Worm (Caenorhabditis elegans): Measurements from ENCODE around the gene sfxn-1.4.
A peak's percentile ranks its signal among the peaks of the same experiment; 100 is the strongest.

Gene sfxn-1.4

DNA sequence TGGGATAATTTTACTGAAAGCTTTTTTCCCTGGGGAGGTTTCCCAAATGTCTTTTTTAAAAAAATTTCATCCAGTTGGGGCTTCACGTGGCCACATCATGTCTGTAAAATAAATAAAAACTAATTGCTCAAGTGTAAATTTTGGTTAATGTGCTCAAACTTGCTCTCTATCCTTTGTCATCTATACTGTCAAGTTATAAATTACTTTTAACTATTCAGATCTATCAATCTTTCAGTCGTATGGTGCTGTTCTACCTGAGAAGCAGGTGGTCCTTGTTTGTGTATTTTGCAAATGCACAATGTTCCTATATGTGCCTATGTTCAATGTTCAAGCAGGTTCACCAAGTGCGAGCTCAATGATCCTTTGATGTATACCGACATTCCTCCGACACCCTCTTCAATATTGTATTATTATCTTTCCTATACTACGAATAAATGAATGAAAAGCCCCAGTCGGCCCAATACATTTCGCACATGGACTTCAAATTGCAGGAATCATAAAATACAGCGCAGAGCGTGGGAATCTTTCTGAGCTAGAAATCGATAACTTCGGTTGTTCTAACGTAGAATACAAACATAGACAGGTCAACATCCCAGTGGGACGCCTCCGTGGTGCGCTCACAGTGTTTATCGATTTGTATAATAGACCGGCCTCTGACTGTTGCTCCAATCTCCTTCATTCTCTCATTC lies at the start of gene sfxn-1.4, which contains the start of gene C47D12.4:
Gene sfxn-1.4 (minus strand): TSS at position 101 of the 689 bp plus-strand sequence.
Gene C47D12.4 (plus strand): TSS at position 639 of the 689 bp plus-strand sequence.
- TF ChIP-seq nhr-84 (tag; optimal IDR thresholded peaks at IDR 0.05) (no peak), ceh-63 (GFP tag; optimal IDR thresholded peaks at IDR 0.05) (no peak), unc-86 (tag; optimal IDR thresholded peaks at IDR 0.05) (no peak), nhr-12 (tag; optimal IDR thresholded peaks at IDR 0.05) (no peak), sup-37 (GFP tag; optimal IDR thresholded peaks at IDR 0.05) (no peak), irx-1 (tag; optimal IDR thresholded peaks at IDR 0.05) (no peak), lin-13 (GFP tag; optimal IDR thresholded peaks at IDR 0.05) (no peak), egl-27 (tag; optimal IDR thresholded peaks at IDR 0.05) (no peak), nhr-85 (tag) (no peak), zip-4 (GFP tag; optimal IDR thresholded peaks at IDR 0.05) (no peak), nhr-28 (tag; optimal IDR thresholded peaks at IDR 0.05) (no peak)

DNA sequence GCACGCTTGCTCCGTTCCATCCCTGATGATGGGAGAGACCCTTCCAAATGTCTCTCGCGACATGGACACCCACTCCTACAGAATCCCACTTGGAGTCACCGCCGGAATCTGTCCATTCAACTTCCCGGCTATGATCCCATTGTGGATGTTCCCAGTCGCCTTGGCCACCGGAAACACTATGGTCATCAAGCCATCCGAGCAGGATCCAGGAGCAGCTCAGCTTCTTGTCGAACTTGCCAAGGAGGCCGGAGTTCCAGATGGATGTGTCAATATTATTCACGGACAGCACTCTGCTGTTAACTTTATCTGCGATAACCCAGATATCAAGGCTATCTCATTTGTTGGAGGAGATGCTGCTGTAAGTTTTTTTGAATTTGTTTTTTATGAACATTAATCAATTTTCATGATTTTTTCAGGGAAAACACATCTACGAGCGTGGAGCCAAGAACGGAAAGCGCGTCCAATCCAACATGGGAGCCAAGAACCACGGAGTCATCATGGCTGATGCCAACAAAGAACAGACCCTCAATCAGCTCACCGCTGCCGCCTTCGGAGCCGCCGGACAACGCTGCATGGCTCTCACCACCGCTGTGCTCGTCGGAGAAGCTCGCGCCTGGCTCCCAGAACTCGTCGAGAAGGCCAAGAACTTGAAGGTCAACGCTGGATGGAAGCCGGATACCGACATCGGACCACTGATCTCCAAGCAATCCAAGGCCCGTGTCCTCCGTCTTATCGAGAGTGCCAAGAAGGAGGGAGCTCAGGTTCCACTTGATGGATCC lies 48.9 kb upstream of the sfxn-1.4 start:
- no peak for TF ChIP-seq ceh-82 (tag; optimal IDR thresholded peaks at IDR 0.05)
- TF ChIP-seq ama-1 (optimal IDR thresholded peaks at IDR 0.05): no peak
- no peak for TF ChIP-seq lin-15B (tag; optimal IDR thresholded peaks at IDR 0.05)
- no peak for TF ChIP-seq sptf-1 (tag; optimal IDR thresholded peaks at IDR 0.05)

DNA sequence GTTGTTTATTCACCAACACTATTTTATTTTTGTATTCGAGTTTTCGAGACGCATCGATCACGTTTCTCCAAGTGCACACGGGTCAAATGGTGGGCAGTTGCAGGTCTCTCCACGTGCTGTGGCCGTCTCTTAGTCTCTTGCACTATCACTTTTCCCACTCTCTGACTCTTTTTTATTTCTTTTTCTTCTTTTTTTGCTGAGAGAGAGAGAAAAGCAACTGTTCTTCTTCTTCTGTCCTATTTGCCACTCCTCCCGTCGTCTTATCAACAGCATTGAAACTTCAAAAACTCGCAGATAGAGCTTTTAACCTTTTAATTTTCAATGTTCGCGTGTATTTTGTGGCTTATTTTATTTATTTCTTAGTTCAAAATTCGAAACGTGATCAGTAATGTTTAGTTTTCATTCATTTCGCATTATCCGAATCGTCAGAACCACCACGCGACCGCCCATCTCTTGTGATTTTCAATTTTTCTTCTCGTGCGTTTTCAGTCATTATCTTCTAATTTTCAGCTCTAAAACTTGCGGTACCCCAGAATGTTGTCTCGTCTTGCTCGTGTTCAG lies 47.6 kb upstream of the sfxn-1.4 start, which contains the start of gene alh-8:
Gene alh-8 (plus strand): TSS at position 511 of the 561 bp plus-strand sequence.
- TF ChIP-seq C04F5.9 (tag; optimal IDR thresholded peaks at IDR 0.05) (no peak), tbx-2 (tag; optimal IDR thresholded peaks at IDR 0.05) (peak; percentile 47), mab-9 (GFP tag; IDR thresholded peaks at IDR 0.05) (no peak), isw-1 (GFP tag; IDR thresholded peaks at IDR 0.05) (no peak), ceh-88 (GFP tag; IDR thresholded peaks at IDR 0.05) (no peak), ets-5 (GFP tag; IDR thresholded peaks at IDR 0.05) (no peak), hlh-17 (GFP tag; optimal IDR thresholded peaks at IDR 0.05; ENCODE audit: borderline replicate concordance) (no peak), mdl-1 (tag; optimal IDR thresholded peaks at IDR 0.05) (peak in 1 of 2 experiments; percentile 94), C16A3.4 (tag; optimal IDR thresholded peaks at IDR 0.05) (peak; percentile 46), xbp-1 (tag; optimal IDR thresholded peaks at IDR 0.05) (peak; percentile 29), nhr-77 (tag; optimal IDR thresholded peaks at IDR 0.05) (no peak), ama-1 (optimal IDR thresholded peaks at IDR 0.05) (no peak), nhr-71 (tag; optimal IDR thresholded peaks at IDR 0.05) (peak; percentile 86), ceh-63 (GFP tag; optimal IDR thresholded peaks at IDR 0.05) (no peak), alr-1 (tag; optimal IDR thresholded peaks at IDR 0.05; ENCODE audit: borderline replicate concordance) (no peak), elt-3 (tag; optimal IDR thresholded peaks at IDR 0.05) (peak in 2 of 6 experiments; percentile 1 to 15), pqm-1 (tag; optimal IDR thresholded peaks at IDR 0.05) (no peak), ceh-82 (tag; optimal IDR thresholded peaks at IDR 0.05) (no peak), lin-15B (tag; optimal IDR thresholded peaks at IDR 0.05) (no peak), fkh-4 (tag; optimal IDR thresholded peaks at IDR 0.05; ENCODE audit: borderline replicate concordance) (no peak), nhr-85 (tag) (peak; percentile 64), efl-1 (optimal IDR thresholded peaks at IDR 0.05) (peak; percentile 15 to 30), efl-1 (GFP tag; optimal IDR thresholded peaks at IDR 0.05 in 1 of 2) (no peak), ztf-11 (tag; optimal IDR thresholded peaks at IDR 0.05) (no peak), fkh-10 (GFP tag; optimal IDR thresholded peaks at IDR 0.05) (no peak), nhr-84 (tag; optimal IDR thresholded peaks at IDR 0.05) (no peak), lin-35 (GFP tag; optimal IDR thresholded peaks at IDR 0.05) (peak; percentile 38 to 68), swsn-7 (tag; optimal IDR thresholded peaks at IDR 0.05) (peak; percentile 28), hlh-4 (tag; optimal IDR thresholded peaks at IDR 0.05) (no peak), nhr-11 (tag; optimal IDR thresholded peaks at IDR 0.05) (no peak), dpl-1 (GFP tag; optimal IDR thresholded peaks at IDR 0.05) (peak in 2 of 3 experiments; percentile 22 to 38), rnt-1 (tag; optimal IDR thresholded peaks at IDR 0.05) (peak; percentile 78), elt-2 (tag; optimal IDR thresholded peaks at IDR 0.05) (peak; percentile 55), snu-23 (GFP tag; optimal IDR thresholded peaks at IDR 0.05) (peak; percentile 86), pag-3 (tag; optimal IDR thresholded peaks at IDR 0.05; ENCODE audit: borderline replicate concordance, insufficient read depth) (peak; percentile 40), lsy-2 (tag; optimal IDR thresholded peaks at IDR 0.05) (peak; percentile 45 to 72)

Data from whole organism, L1 larva.